Worm (Caenorhabditis elegans): Measurements from ENCODE around the gene alh-8.

The alh-8 gene

ce11 chrII:11710771-11711170 is 18.1 kb upstream of the alh-8 start:
- TF ChIP-seq scrt-1 (GFP tag; IDR thresholded peaks at IDR 0.05), result no peak
- TF ChIP-seq ama-1 (optimal IDR thresholded peaks at IDR 0.05), result no peak
- TF ChIP-seq ceh-13 (GFP tag; optimal IDR thresholded peaks at IDR 0.05), result no peak
- TF ChIP-seq hmg-4 (GFP tag; optimal IDR thresholded peaks at IDR 0.05), result no peak
- TF ChIP-seq pes-1 (GFP tag; IDR thresholded peaks at IDR 0.05), result no peak
- TF ChIP-seq hmbx-1 (tag; optimal IDR thresholded peaks at IDR 0.05), result no peak

- no peak for TF ChIP-seq tbx-11 (GFP tag; IDR thresholded peaks at IDR 0.05)
- no peak for TF ChIP-seq hmg-4 (GFP tag; optimal IDR thresholded peaks at IDR 0.05)
- no peak for TF ChIP-seq tra-4 (tag; optimal IDR thresholded peaks at IDR 0.05)
- no peak for TF ChIP-seq ceh-13 (GFP tag; optimal IDR thresholded peaks at IDR 0.05)
- TF ChIP-seq hmbx-1 (tag; optimal IDR thresholded peaks at IDR 0.05), result no peak
- TF ChIP-seq scrt-1 (GFP tag; IDR thresholded peaks at IDR 0.05), result no peak
Measured at ce11 chrII:11713569-11713968, 15.3 kb upstream of the alh-8 start, which contains the start of gene F13D12.10. Gene F13D12.10, plus strand, starts transcription at chrII:11713799.

ce11 chrII:11714728-11715127 is 14.1 kb upstream of the alh-8 start:
- no peak for TF ChIP-seq flt-1 (GFP tag; IDR thresholded peaks at IDR 0.05)
- no peak for TF ChIP-seq hnd-1 (tag; optimal IDR thresholded peaks at IDR 0.05)
- no peak for TF ChIP-seq F13C5.2 (tag; optimal IDR thresholded peaks at IDR 0.05)
- no peak for TF ChIP-seq hmbx-1 (tag; optimal IDR thresholded peaks at IDR 0.05)

- TF ChIP-seq tbx-11 (GFP tag; IDR thresholded peaks at IDR 0.05), result no peak
- no peak for TF ChIP-seq ama-1 (optimal IDR thresholded peaks at IDR 0.05)
- no peak for TF ChIP-seq pes-1 (GFP tag; IDR thresholded peaks at IDR 0.05)
- TF ChIP-seq ets-7 (tag; optimal IDR thresholded peaks at IDR 0.05), result no peak
- TF ChIP-seq flt-1 (GFP tag; IDR thresholded peaks at IDR 0.05), result no peak
- TF ChIP-seq B0310.2 (tag; optimal IDR thresholded peaks at IDR 0.05), result no peak
Measured at ce11 chrII:11719533-11719932, 9.3 kb upstream of the alh-8 start.

ce11 chrII:11720102-11720501 is 8.8 kb upstream of the alh-8 start, which contains the start of gene F13D12.3:
Gene F13D12.3, plus strand, starts transcription at chrII:11720402.
- TF ChIP-seq tbx-11 (GFP tag; IDR thresholded peaks at IDR 0.05), result no peak
- TF ChIP-seq sea-1 (GFP tag; conservative IDR thresholded peaks at IDR 0.05), result no peak

- TF ChIP-seq F13C5.2 (tag; optimal IDR thresholded peaks at IDR 0.05) (no peak), sea-1 (GFP tag; conservative IDR thresholded peaks at IDR 0.05) (no peak), tra-4 (tag; optimal IDR thresholded peaks at IDR 0.05) (no peak), ceh-36 (tag; optimal IDR thresholded peaks at IDR 0.05) (no peak), ama-1 (optimal IDR thresholded peaks at IDR 0.05) (no peak), aly-1 (tag; optimal IDR thresholded peaks at IDR 0.05) (no peak), hnd-1 (tag; optimal IDR thresholded peaks at IDR 0.05) (no peak), flt-1 (GFP tag; IDR thresholded peaks at IDR 0.05) (no peak), hmbx-1 (tag; optimal IDR thresholded peaks at IDR 0.05) (no peak), tbx-11 (GFP tag; IDR thresholded peaks at IDR 0.05) (no peak), tbx-37 (GFP tag; conservative IDR thresholded peaks at IDR 0.05) (no peak), scrt-1 (GFP tag; IDR thresholded peaks at IDR 0.05) (no peak), B0310.2 (tag; optimal IDR thresholded peaks at IDR 0.05) (no peak), hmg-4 (GFP tag; optimal IDR thresholded peaks at IDR 0.05) (no peak)
Measured at ce11 chrII:11720819-11721218, 8.0 kb upstream of the alh-8 start.

ce11 chrII:11721604-11722003 is 7.3 kb upstream of the alh-8 start:
- TF ChIP-seq tbx-37 (GFP tag; conservative IDR thresholded peaks at IDR 0.05), result no peak
- no peak for TF ChIP-seq aly-1 (tag; optimal IDR thresholded peaks at IDR 0.05)
- TF ChIP-seq ceh-13 (GFP tag; optimal IDR thresholded peaks at IDR 0.05), result no peak
- TF ChIP-seq tra-4 (tag; optimal IDR thresholded peaks at IDR 0.05), result no peak
- TF ChIP-seq hmg-4 (GFP tag; optimal IDR thresholded peaks at IDR 0.05), result no peak
- TF ChIP-seq ceh-36 (tag; optimal IDR thresholded peaks at IDR 0.05), result no peak
- TF ChIP-seq sea-1 (GFP tag; conservative IDR thresholded peaks at IDR 0.05), result no peak
- TF ChIP-seq pes-1 (GFP tag; IDR thresholded peaks at IDR 0.05), result no peak
- no peak for TF ChIP-seq scrt-1 (GFP tag; IDR thresholded peaks at IDR 0.05)
- TF ChIP-seq ama-1 (optimal IDR thresholded peaks at IDR 0.05), result no peak
- no peak for TF ChIP-seq tbx-11 (GFP tag; IDR thresholded peaks at IDR 0.05)
- no peak for TF ChIP-seq ets-7 (tag; optimal IDR thresholded peaks at IDR 0.05)
- TF ChIP-seq hnd-1 (tag; optimal IDR thresholded peaks at IDR 0.05), result no peak
- TF ChIP-seq hmbx-1 (tag; optimal IDR thresholded peaks at IDR 0.05), result no peak
- TF ChIP-seq flt-1 (GFP tag; IDR thresholded peaks at IDR 0.05), result no peak
- no peak for TF ChIP-seq B0310.2 (tag; optimal IDR thresholded peaks at IDR 0.05)
- TF ChIP-seq F13C5.2 (tag; optimal IDR thresholded peaks at IDR 0.05), result no peak

ce11 chrII:11722164-11722563 is 6.7 kb upstream of the alh-8 start:
- TF ChIP-seq aly-1 (tag; optimal IDR thresholded peaks at IDR 0.05), result no peak
- no peak for TF ChIP-seq hmg-4 (GFP tag; optimal IDR thresholded peaks at IDR 0.05)
- no peak for TF ChIP-seq sea-1 (GFP tag; conservative IDR thresholded peaks at IDR 0.05)
- no peak for TF ChIP-seq scrt-1 (GFP tag; IDR thresholded peaks at IDR 0.05)
- TF ChIP-seq flt-1 (GFP tag; IDR thresholded peaks at IDR 0.05), result no peak
- no peak for TF ChIP-seq pes-1 (GFP tag; IDR thresholded peaks at IDR 0.05)
- TF ChIP-seq ceh-36 (tag; optimal IDR thresholded peaks at IDR 0.05), result no peak
- no peak for TF ChIP-seq B0310.2 (tag; optimal IDR thresholded peaks at IDR 0.05)
- no peak for TF ChIP-seq F13C5.2 (tag; optimal IDR thresholded peaks at IDR 0.05)
- TF ChIP-seq ama-1 (optimal IDR thresholded peaks at IDR 0.05), result no peak
- TF ChIP-seq hnd-1 (tag; optimal IDR thresholded peaks at IDR 0.05), result no peak
- no peak for TF ChIP-seq hmbx-1 (tag; optimal IDR thresholded peaks at IDR 0.05)

ce11 chrII:11723904-11724303 is 5.0 kb upstream of the alh-8 start, which contains the start of gene ldh-1:
Gene ldh-1, plus strand, starts transcription at chrII:11724204.
- TF ChIP-seq B0310.2 (tag; optimal IDR thresholded peaks at IDR 0.05) (no peak), aly-1 (tag; optimal IDR thresholded peaks at IDR 0.05) (no peak), scrt-1 (GFP tag; IDR thresholded peaks at IDR 0.05) (no peak), hmbx-1 (tag; optimal IDR thresholded peaks at IDR 0.05) (no peak), tbx-11 (GFP tag; IDR thresholded peaks at IDR 0.05) (no peak), ama-1 (optimal IDR thresholded peaks at IDR 0.05) (no peak), ets-7 (tag; optimal IDR thresholded peaks at IDR 0.05) (no peak), flt-1 (GFP tag; IDR thresholded peaks at IDR 0.05) (no peak)
